Worm (Caenorhabditis elegans) whole organism, L4/young adult: Measurements from ENCODE around the gene nhr-198.

Experiments used
- W03F9.2 ChIP-seq: fragments of 150-350 bp; optimal IDR thresholded peaks from 2 replicates; lab custom pipeline; 2014; ENCODE audit warnings: missing biosample characterization, missing genetic modification characterization
- dao-5 ChIP-seq: sonication (generic microtip); optimal IDR thresholded peaks from 2 replicates; lab custom pipeline; 2016; ENCODE audit warnings: missing genotype, missing genetic modification characterization, moderate library complexity, missing compliant biosample characterization
- him-1 ChIP-seq: sonication (generic microtip); optimal IDR thresholded peaks from 2 replicates; lab custom pipeline; 2016; ENCODE audit warnings: missing genotype, missing genetic modification reagents, missing genetic modification characterization, missing compliant biosample characterization

DNA sequence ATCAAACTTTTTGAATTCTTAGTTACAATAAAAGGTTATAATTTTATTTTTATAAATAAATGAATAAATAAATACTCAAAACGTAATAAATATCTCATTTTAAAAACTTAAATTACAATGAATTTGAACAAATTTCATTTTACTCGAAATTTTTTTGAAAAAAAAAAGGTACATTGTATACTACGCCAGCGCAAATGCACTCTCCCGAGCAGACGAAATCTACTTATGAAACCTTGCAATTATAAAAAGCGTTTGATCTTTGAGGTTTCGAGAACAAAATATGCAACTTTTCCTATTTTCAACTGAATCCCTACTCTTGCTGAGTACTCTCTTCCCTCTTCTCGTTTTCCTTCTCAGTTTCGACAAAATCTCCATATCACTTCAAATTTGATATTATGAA, 6.1 kb upstream of the nhr-198 start, which contains the start of gene nhr-197:
- TF ChIP-seq him-1 (tag; lab: Kevin White, UChicago) (no peak), dao-5 (no peak), W03F9.2 (tag; lab: Kevin White, UChicago) (no peak)
